Fruit fly (Drosophila melanogaster) whole organism, prepupa: ENCODE results near the gene CG3961.
A peak's percentile ranks its signal among the peaks of the same experiment; 100 is the strongest.

Source experiments
- CG31627 ChIP-seq: fragments of 200-800 bp; sonication (Bioruptor generic); optimal IDR thresholded peaks from 3 replicates; lab custom pipeline; 2016; ENCODE audit warnings: missing biosample characterization, missing genetic modification characterization
- CG32006 ChIP-seq: fragments of 200-800 bp; sonication (Bioruptor generic); optimal IDR thresholded peaks from 3 replicates; lab custom pipeline; 2017; ENCODE audit warnings: missing biosample characterization, mild to moderate bottlenecking, missing genetic modification characterization
- CG6163 ChIP-seq: fragments of 200-800 bp; sonication (Bioruptor generic); IDR thresholded peaks from 3 replicates; pipeline ENCODE4 v1.3.6; 2022; ENCODE audit warnings: missing biosample characterization, missing genetic modification characterization
- CG6792 ChIP-seq: fragments of 200-800 bp; sonication (Bioruptor generic); optimal IDR thresholded peaks from 3 replicates; lab custom pipeline; 2016; ENCODE audit warnings: missing biosample characterization, missing genetic modification characterization
- CG8632 ChIP-seq: fragments of 200-800 bp; sonication (Bioruptor generic); optimal IDR thresholded peaks from 3 replicates; lab custom pipeline; 2016; ENCODE audit warnings: missing biosample characterization, missing genetic modification characterization
- Smox ChIP-seq: fragments of 200-800 bp; sonication (Bioruptor generic); optimal IDR thresholded peaks from 3 replicates; lab custom pipeline; 2016; ENCODE audit warnings: missing biosample characterization, missing genetic modification characterization
- acj6 ChIP-seq: fragments of 200-800 bp; sonication (Bioruptor generic); optimal IDR thresholded peaks from 3 replicates; lab custom pipeline; 2016; ENCODE audit warnings: missing biosample characterization, missing genetic modification characterization
- dsx ChIP-seq: fragments of 200-800 bp; optimal IDR thresholded peaks from 3 replicates; lab custom pipeline; 2019; ENCODE audit warnings: missing biosample characterization, mild to moderate bottlenecking, missing genetic modification characterization, moderate library complexity; ENCODE audit not compliant: poor library complexity, severe bottlenecking

DNA sequence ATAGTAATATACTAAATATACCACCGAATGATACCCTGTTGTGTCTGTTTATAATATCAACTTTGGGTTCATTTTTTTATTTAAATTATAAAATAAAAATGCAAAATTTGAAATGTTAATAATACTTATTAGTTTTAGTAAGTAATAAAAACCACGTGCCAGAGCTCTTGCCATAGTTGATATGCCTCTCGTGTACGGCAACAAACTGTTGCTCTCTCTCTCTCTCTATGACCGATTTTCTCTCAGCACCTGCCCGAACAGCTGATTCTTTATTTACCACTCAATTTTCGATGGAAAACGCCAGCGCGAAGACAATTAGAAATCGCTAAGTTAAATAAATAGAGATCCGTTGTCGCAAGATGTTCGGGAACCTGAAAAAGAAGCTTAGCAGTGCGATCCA, 22.8 kb downstream of the CG3961 start, which contains the start of gene Dysb:
- TF ChIP-seq dsx = peak; percentile 72
- TF ChIP-seq CG31627 (GFP tag; lab: Kevin White, UChicago) = peak; percentile 70
- TF ChIP-seq CG6792 (GFP tag; lab: Kevin White, UChicago) = peak; percentile 74
- TF ChIP-seq CG8632 (GFP tag; lab: Kevin White, UChicago) = peak; percentile 81
- TF ChIP-seq CG6163 (GFP tag; lab: Robert Waterston, UW) = peak; percentile 91
- no peak for TF ChIP-seq Smox (GFP tag; lab: Kevin White, UChicago)
- peak; percentile 83 for TF ChIP-seq acj6 (GFP tag; lab: Kevin White, UChicago)
- TF ChIP-seq CG32006 (GFP tag; lab: Kevin White, UChicago) = no peak
